Fruit fly (Drosophila melanogaster): ENCODE data around the gene GluProRS.

Gene GluProRS

dm6 chr3R:23948466-23949413 lies 9.5 kb downstream of the GluProRS start:
- TF ChIP-seq ovo (GFP tag; optimal IDR thresholded peaks at IDR 0.05) (no peak), CG1620 (GFP tag; optimal IDR thresholded peaks at IDR 0.05) (no peak), tj (GFP tag; optimal IDR thresholded peaks at IDR 0.05) (peak; percentile 68), CG14711 (tag; optimal IDR thresholded peaks at IDR 0.05) (no peak)

dm6 chr3R:23948324-23948465 lies 10.0 kb downstream of the GluProRS start, which contains the start of gene CG12268:
Gene CG12268, minus strand, starts transcription at chr3R:23948424.
- TF ChIP-seq CG11617 (GFP tag; optimal IDR thresholded peaks at IDR 0.05) (no peak), cic (GFP tag; optimal IDR thresholded peaks at IDR 0.05) (no peak), bab1 (GFP tag; optimal IDR thresholded peaks at IDR 0.05) (no peak), Hr96 (GFP tag; optimal IDR thresholded peaks at IDR 0.05) (no peak), Crg-1 (GFP tag; optimal IDR thresholded peaks at IDR 0.05) (no peak), CG7101 (tag; optimal IDR thresholded peaks at IDR 0.05) (no peak), kay (GFP tag; ENCODE audit: borderline replicate concordance) (no peak), toe (GFP tag; optimal IDR thresholded peaks at IDR 0.05) (no peak), Clk (GFP tag; optimal IDR thresholded peaks at IDR 0.05) (no peak), cnc (optimal IDR thresholded peaks at IDR 0.05) (no peak), tj (GFP tag; optimal IDR thresholded peaks at IDR 0.05) (no peak), Mnt (GFP tag; optimal IDR thresholded peaks at IDR 0.05) (no peak), pad (GFP tag; optimal IDR thresholded peaks at IDR 0.05) (no peak), CG1620 (GFP tag; optimal IDR thresholded peaks at IDR 0.05) (no peak), CG14711 (tag; optimal IDR thresholded peaks at IDR 0.05) (no peak)

- TF ChIP-seq Mnt (GFP tag; optimal IDR thresholded peaks at IDR 0.05) (no peak), CG12768 (GFP tag; optimal IDR thresholded peaks at IDR 0.05) (no peak), CG7101 (tag; optimal IDR thresholded peaks at IDR 0.05) (no peak), Clk (GFP tag; optimal IDR thresholded peaks at IDR 0.05) (no peak), ovo (GFP tag; optimal IDR thresholded peaks at IDR 0.05) (no peak)
These were observed 11.2 kb downstream of the GluProRS start for dm6 chr3R:23947002-23947401.

- TF ChIP-seq pad (GFP tag; optimal IDR thresholded peaks at IDR 0.05) (no peak), CG7101 (tag; optimal IDR thresholded peaks at IDR 0.05) (no peak), CG5204 (GFP tag; optimal IDR thresholded peaks at IDR 0.05) (no peak), Mnt (GFP tag; optimal IDR thresholded peaks at IDR 0.05) (no peak), CG12768 (GFP tag; optimal IDR thresholded peaks at IDR 0.05) (peak; percentile 57)
These were observed 14.3 kb downstream of the GluProRS start for dm6 chr3R:23943843-23944356.

dm6 chr3R:23942965-23943413 lies 15.2 kb downstream of the GluProRS start, which contains the start of gene Gdh:
Gene Gdh, minus strand, starts transcription at chr3R:23943101.
- TF ChIP-seq pad (GFP tag; optimal IDR thresholded peaks at IDR 0.05) = no peak
- peak; percentile 34 for TF ChIP-seq CG7101 (tag; optimal IDR thresholded peaks at IDR 0.05)
- TF ChIP-seq ovo (GFP tag; optimal IDR thresholded peaks at IDR 0.05) = no peak
- TF ChIP-seq CG5204 (GFP tag; optimal IDR thresholded peaks at IDR 0.05) = no peak
- TF ChIP-seq Clk (GFP tag; optimal IDR thresholded peaks at IDR 0.05) = no peak
- TF ChIP-seq kay (GFP tag; ENCODE audit: borderline replicate concordance) = no peak
- peak; percentile 24 for TF ChIP-seq CG33017 (tag; optimal IDR thresholded peaks at IDR 0.05)
- TF ChIP-seq CG7045 (GFP tag; optimal IDR thresholded peaks at IDR 0.05) = no peak
- peak; percentile 46 for TF ChIP-seq Hr96 (GFP tag; optimal IDR thresholded peaks at IDR 0.05)
- TF ChIP-seq Crg-1 (GFP tag; optimal IDR thresholded peaks at IDR 0.05) = peak; percentile 16
- peak; percentile 49 for TF ChIP-seq CG11617 (GFP tag; optimal IDR thresholded peaks at IDR 0.05)
- TF ChIP-seq CG1620 (GFP tag; optimal IDR thresholded peaks at IDR 0.05) = peak; percentile 66
- peak; percentile 74 for TF ChIP-seq Mnt (GFP tag; optimal IDR thresholded peaks at IDR 0.05)
- TF ChIP-seq CG14711 (tag; optimal IDR thresholded peaks at IDR 0.05) = no peak
- TF ChIP-seq bab1 (GFP tag; optimal IDR thresholded peaks at IDR 0.05) = peak; percentile 53
- TF ChIP-seq tj (GFP tag; optimal IDR thresholded peaks at IDR 0.05) = peak; percentile 27
- TF ChIP-seq CG12768 (GFP tag; optimal IDR thresholded peaks at IDR 0.05) = peak; percentile 6
- TF ChIP-seq cic (GFP tag; optimal IDR thresholded peaks at IDR 0.05) = peak; percentile 44

- TF ChIP-seq CG7101 (tag; optimal IDR thresholded peaks at IDR 0.05) = no peak
- no peak for TF ChIP-seq pad (GFP tag; optimal IDR thresholded peaks at IDR 0.05)
- TF ChIP-seq CG14711 (tag; optimal IDR thresholded peaks at IDR 0.05) = no peak
- TF ChIP-seq Mnt (GFP tag; optimal IDR thresholded peaks at IDR 0.05) = no peak
- TF ChIP-seq Crg-1 (GFP tag; optimal IDR thresholded peaks at IDR 0.05) = no peak
- TF ChIP-seq kay (GFP tag; ENCODE audit: borderline replicate concordance) = no peak
- no peak for TF ChIP-seq CG12768 (GFP tag; optimal IDR thresholded peaks at IDR 0.05)
- no peak for TF ChIP-seq cnc (optimal IDR thresholded peaks at IDR 0.05)
- no peak for TF ChIP-seq CG5204 (GFP tag; optimal IDR thresholded peaks at IDR 0.05)
- TF ChIP-seq CG7045 (GFP tag; optimal IDR thresholded peaks at IDR 0.05) = no peak
- TF ChIP-seq toe (GFP tag; optimal IDR thresholded peaks at IDR 0.05) = no peak
- TF ChIP-seq tj (GFP tag; optimal IDR thresholded peaks at IDR 0.05) = no peak
- TF ChIP-seq ovo (GFP tag; optimal IDR thresholded peaks at IDR 0.05) = no peak
- TF ChIP-seq CG33017 (tag; optimal IDR thresholded peaks at IDR 0.05) = no peak
- no peak for TF ChIP-seq Clk (GFP tag; optimal IDR thresholded peaks at IDR 0.05)
- no peak for TF ChIP-seq CG11617 (GFP tag; optimal IDR thresholded peaks at IDR 0.05)
- no peak for TF ChIP-seq CG1620 (GFP tag; optimal IDR thresholded peaks at IDR 0.05)
- no peak for TF ChIP-seq Hr96 (GFP tag; optimal IDR thresholded peaks at IDR 0.05)
- TF ChIP-seq bab1 (GFP tag; optimal IDR thresholded peaks at IDR 0.05) = no peak
These were observed 15.6 kb downstream of the GluProRS start for dm6 chr3R:23942550-23942949.

Data from whole organism, adult.